Worm (Caenorhabditis elegans): ENCODE measurements around the gene mrps-11.

Gene mrps-11

DNA sequence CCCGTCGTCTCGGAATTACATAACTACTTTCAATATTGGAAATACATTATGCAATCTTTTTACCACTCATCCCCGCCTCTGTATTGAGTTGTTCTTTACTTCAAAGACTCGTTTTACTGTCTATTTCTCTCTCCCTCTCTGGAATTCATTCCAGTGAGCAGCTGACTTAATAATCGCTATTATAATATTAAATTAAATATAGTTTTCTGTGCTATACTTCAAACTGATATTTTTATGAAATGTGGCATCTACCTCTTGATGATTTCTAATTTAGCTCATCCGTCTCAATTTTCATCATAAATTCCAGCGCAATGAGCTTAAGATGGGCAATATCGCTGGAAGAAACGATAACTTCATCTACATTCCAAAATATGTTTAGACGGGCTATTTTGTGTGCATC, 9.1 kb upstream of the mrps-11 start, which contains the start of gene T28H10.1:
Gene T28H10.1, plus strand, starts transcription at position 301 of the 400 bp plus-strand sequence.
- no peak for TF ChIP-seq nhr-12 (tag; optimal IDR thresholded peaks at IDR 0.05)
- TF ChIP-seq mdl-1 (tag; optimal IDR thresholded peaks at IDR 0.05): no peak
- no peak for TF ChIP-seq ceh-8 (GFP tag; optimal IDR thresholded peaks at IDR 0.05)
- no peak for TF ChIP-seq nhr-237 (tag; optimal IDR thresholded peaks at IDR 0.05)
- TF ChIP-seq lir-3 (tag; optimal IDR thresholded peaks at IDR 0.05; ENCODE audit: poor library complexity): no peak
- no peak for TF ChIP-seq dpl-1 (GFP tag; optimal IDR thresholded peaks at IDR 0.05)
- no peak for TF ChIP-seq unc-30 (tag; optimal IDR thresholded peaks at IDR 0.05)
- TF ChIP-seq nhr-11 (tag; optimal IDR thresholded peaks at IDR 0.05): no peak

DNA sequence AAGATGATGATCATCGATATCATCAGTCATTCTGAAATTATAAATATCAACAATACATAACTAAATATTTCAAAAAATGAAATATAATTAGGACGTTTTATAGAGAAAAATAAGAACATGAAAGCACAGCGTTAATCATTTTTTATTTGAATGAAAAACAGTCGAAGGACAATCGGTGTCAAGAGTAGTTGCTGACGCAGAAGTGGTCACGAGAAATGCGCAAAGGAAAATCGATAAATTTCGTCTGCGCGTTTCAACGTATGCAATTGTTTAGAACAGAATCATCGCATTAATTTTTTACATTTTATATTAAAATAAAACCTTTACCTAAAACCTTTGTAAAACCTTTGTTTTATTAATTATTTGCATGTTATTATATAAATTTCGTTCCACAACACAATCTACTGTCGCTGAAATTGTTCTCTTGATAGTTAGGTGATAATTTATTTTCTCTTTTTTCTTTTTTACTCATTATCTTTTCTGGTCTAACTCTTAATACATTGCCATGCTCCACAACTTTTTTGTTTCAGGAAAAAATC, 3.4 kb upstream of the mrps-11 start, which contains the start of the genes W04D2.4 and rbm-25:
Gene W04D2.4, minus strand, starts transcription at position 31 of the 539 bp plus-strand sequence.
Gene rbm-25, plus strand, starts transcription at position 489 of the 539 bp plus-strand sequence.
- TF ChIP-seq sox-4 (tag; optimal IDR thresholded peaks at IDR 0.05): peak; percentile 78
- peak; percentile 86 for TF ChIP-seq nhr-90 (tag; optimal IDR thresholded peaks at IDR 0.05; ENCODE audit: poor library complexity)
- TF ChIP-seq ceh-90 (tag; optimal IDR thresholded peaks at IDR 0.05): no peak
- TF ChIP-seq dpl-1 (GFP tag; optimal IDR thresholded peaks at IDR 0.05): peak; percentile 68 to 81 (median 81)
- peak; percentile 28 for TF ChIP-seq nhr-237 (tag; optimal IDR thresholded peaks at IDR 0.05)
- TF ChIP-seq rnt-1 (tag; optimal IDR thresholded peaks at IDR 0.05): peak; percentile 87
- TF ChIP-seq tbx-2 (tag; optimal IDR thresholded peaks at IDR 0.05): peak; percentile 87
- peak; percentile 74 for TF ChIP-seq lin-13 (GFP tag; optimal IDR thresholded peaks at IDR 0.05)
- TF ChIP-seq nhr-47 (tag; optimal IDR thresholded peaks at IDR 0.05): peak; percentile 92
- TF ChIP-seq fkh-10 (GFP tag; optimal IDR thresholded peaks at IDR 0.05): no peak
- peak; percentile 87 to 93 for TF ChIP-seq lsy-2 (tag; optimal IDR thresholded peaks at IDR 0.05)
- peak; percentile 64 for TF ChIP-seq pax-3 (tag; optimal IDR thresholded peaks at IDR 0.05)
- peak; percentile 85 for TF ChIP-seq unc-86 (tag; optimal IDR thresholded peaks at IDR 0.05)
- peak; percentile 65 for TF ChIP-seq isw-1 (GFP tag; IDR thresholded peaks at IDR 0.05)
- TF ChIP-seq ces-1 (GFP tag; optimal IDR thresholded peaks at IDR 0.05): no peak
- peak; percentile 30 for TF ChIP-seq fkh-4 (tag; optimal IDR thresholded peaks at IDR 0.05; ENCODE audit: borderline replicate concordance)
- peak; percentile 80 for TF ChIP-seq skn-1 (tag; optimal IDR thresholded peaks at IDR 0.05)
- TF ChIP-seq hlh-17 (GFP tag; optimal IDR thresholded peaks at IDR 0.05; ENCODE audit: borderline replicate concordance): no peak
- peak; percentile 41 for TF ChIP-seq C04F5.9 (tag; optimal IDR thresholded peaks at IDR 0.05)
- no peak for TF ChIP-seq Y116A8C.19 (tag; optimal IDR thresholded peaks at IDR 0.05; ENCODE audit: borderline replicate concordance)
- TF ChIP-seq unc-98 (GFP tag; IDR thresholded peaks at IDR 0.05): no peak
- TF ChIP-seq lin-15B (tag; optimal IDR thresholded peaks at IDR 0.05): peak; percentile 23
- TF ChIP-seq egl-13 (tag; optimal IDR thresholded peaks at IDR 0.05): peak; percentile 71
- TF ChIP-seq C34B4.2 (tag; optimal IDR thresholded peaks at IDR 0.05): no peak
- no peak for TF ChIP-seq tlp-1 (tag; optimal IDR thresholded peaks at IDR 0.05)
- TF ChIP-seq lir-3 (tag; optimal IDR thresholded peaks at IDR 0.05; ENCODE audit: poor library complexity): peak; percentile 60
- TF ChIP-seq jun-1 (tag; optimal IDR thresholded peaks at IDR 0.05): peak; percentile 70
- peak; percentile 23 for TF ChIP-seq aha-1 (tag; optimal IDR thresholded peaks at IDR 0.05)
- peak; percentile 90 for TF ChIP-seq nhr-85 (tag)
- TF ChIP-seq ets-5 (GFP tag; IDR thresholded peaks at IDR 0.05): no peak
- TF ChIP-seq nhr-20 (tag; optimal IDR thresholded peaks at IDR 0.05): peak; percentile 86
- TF ChIP-seq snu-23 (GFP tag; optimal IDR thresholded peaks at IDR 0.05): peak; percentile 90
- peak; percentile 57 for TF ChIP-seq fos-1 (tag; optimal IDR thresholded peaks at IDR 0.05)
- peak in 2 of 6 experiments; percentile 56 to 73 for TF ChIP-seq elt-3 (tag; optimal IDR thresholded peaks at IDR 0.05)
- TF ChIP-seq unc-30 (tag; optimal IDR thresholded peaks at IDR 0.05): no peak
- TF ChIP-seq swsn-7 (tag; optimal IDR thresholded peaks at IDR 0.05): peak; percentile 90
- TF ChIP-seq ceh-82 (tag; optimal IDR thresholded peaks at IDR 0.05): peak; percentile 63 to 77 (median 77)
- peak; percentile 87 for TF ChIP-seq lin-14 (GFP tag; optimal IDR thresholded peaks at IDR 0.05)
- peak; percentile 81 for TF ChIP-seq lin-39 (tag; optimal IDR thresholded peaks at IDR 0.05)
- peak; percentile 25 for TF ChIP-seq aly-2 (tag; optimal IDR thresholded peaks at IDR 0.05)
- no peak for TF ChIP-seq efl-3 (GFP tag; optimal IDR thresholded peaks at IDR 0.05)
- no peak for TF ChIP-seq sptf-1 (tag; optimal IDR thresholded peaks at IDR 0.05)
- TF ChIP-seq nhr-19 (GFP tag; conservative IDR thresholded peaks at IDR 0.05): peak; percentile 87
- no peak for TF ChIP-seq pag-3 (tag; optimal IDR thresholded peaks at IDR 0.05; ENCODE audit: borderline replicate concordance, insufficient read depth)

Data from whole organism, L1 larva.